Worm (Caenorhabditis elegans): ENCODE data around the gene ndab-2.

DNA sequence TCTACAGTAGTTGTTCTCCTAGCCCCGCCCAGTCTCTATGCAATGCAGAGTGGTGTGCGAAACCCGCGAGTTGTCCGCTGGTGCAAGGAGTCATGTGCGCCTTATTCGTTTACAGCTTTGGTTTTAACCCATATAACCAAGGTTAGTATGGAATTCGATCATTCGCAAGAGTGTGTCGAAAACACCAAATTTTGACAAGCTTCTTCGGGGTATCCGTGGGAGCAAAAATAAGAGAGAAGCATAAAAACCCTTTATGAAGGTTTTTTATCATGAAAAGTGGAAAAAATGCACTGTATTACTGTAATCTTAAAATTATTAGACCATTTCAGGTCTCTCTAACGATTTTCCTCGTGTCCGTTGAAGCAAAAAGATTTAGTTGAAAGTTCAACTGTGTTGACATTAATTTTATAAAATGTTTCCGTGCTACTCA, 38.4 kb upstream of the ndab-2 start:
- no peak for TF ChIP-seq ztf-23 (GFP tag; IDR thresholded peaks at IDR 0.05)
- no peak for TF ChIP-seq cog-1 (tag; optimal IDR thresholded peaks at IDR 0.05)
- TF ChIP-seq flt-1 (GFP tag; IDR thresholded peaks at IDR 0.05), result no peak
